Fruit fly (Drosophila melanogaster): ENCODE measurements around the gene Trf2.

Gene Trf2

dm6 chrX:8409793-8410192 lies 721 bp downstream of the Trf2 start (continued):
- TF ChIP-seq exex (tag; optimal IDR thresholded peaks at IDR 0.05) (peak; percentile 59), pfk (GFP tag; optimal IDR thresholded peaks at IDR 0.05) (peak; percentile 79), dmrt99B (tag; optimal IDR thresholded peaks at IDR 0.05) (no peak), CG7372 (GFP tag; IDR thresholded peaks at IDR 0.05) (peak; percentile 70; the same call in 1 of the 2 replicates), tio (GFP tag; optimal IDR thresholded peaks at IDR 0.05) (no peak), onecut (GFP tag; IDR thresholded peaks at IDR 0.05) (peak; percentile 91), HHEX (GFP tag; optimal IDR thresholded peaks at IDR 0.05) (no peak), CG1024 (GFP tag; IDR thresholded peaks at IDR 0.05) (no peak; the same call in 1 of the 2 replicates), caup (GFP tag; optimal IDR thresholded peaks at IDR 0.05; ENCODE audit: severe bottlenecking) (peak; percentile 72), B-H2 (GFP tag; optimal IDR thresholded peaks at IDR 0.05) (peak; percentile 98), CG7928 (GFP tag; optimal IDR thresholded peaks at IDR 0.05) (no peak), CG3281 (GFP tag; optimal IDR thresholded peaks at IDR 0.05) (peak; percentile 83), sisA (GFP tag; IDR thresholded peaks at IDR 0.05) (no peak), ftz-f1 (GFP tag; optimal IDR thresholded peaks at IDR 0.05) (peak; percentile 32), CG8359 (GFP tag; optimal IDR thresholded peaks at IDR 0.05; ENCODE audit: borderline replicate concordance) (peak; percentile 32), al (GFP tag; IDR thresholded peaks at IDR 0.05) (peak; percentile 53), gro (GFP tag; optimal IDR thresholded peaks at IDR 0.05) (peak; percentile 56), Fer1 (GFP tag; optimal IDR thresholded peaks at IDR 0.05) (peak; percentile 86), CG10543 (GFP tag; optimal IDR thresholded peaks at IDR 0.05) (peak; percentile 94), salm (tag; optimal IDR thresholded peaks at IDR 0.05) (peak; percentile 34), schlank (tag; optimal IDR thresholded peaks at IDR 0.05) (peak; percentile 78), CG15696 (tag; optimal IDR thresholded peaks at IDR 0.05) (peak; percentile 30), ap (GFP tag; IDR thresholded peaks at IDR 0.05) (no peak), sna (GFP tag; IDR thresholded peaks at IDR 0.05; ENCODE audit: partially characterized antibody) (no peak), Sox102F (GFP tag; optimal IDR thresholded peaks at IDR 0.05) (no peak), lov (optimal IDR thresholded peaks at IDR 0.05) (no peak), lov (GFP tag; IDR thresholded peaks at IDR 0.05) (peak; percentile 76; the same call in 2 of the 3 replicates), tgo (GFP tag; IDR thresholded peaks at IDR 0.05) (no peak), Bdp1 (GFP tag; optimal IDR thresholded peaks at IDR 0.05) (no peak), gsb (GFP tag; IDR thresholded peaks at IDR 0.05) (peak; percentile 92), eve (GFP tag; optimal IDR thresholded peaks at IDR 0.05) (no peak), Blimp-1 (GFP tag; optimal IDR thresholded peaks at IDR 0.05) (no peak), CG18619 (GFP tag; optimal IDR thresholded peaks at IDR 0.05) (peak; percentile 6), Hey (tag; optimal IDR thresholded peaks at IDR 0.05) (peak; percentile 76), CG12391 (tag; optimal IDR thresholded peaks at IDR 0.05) (peak; percentile 27), CG2678 (tag; optimal IDR thresholded peaks at IDR 0.05) (peak; percentile 51), D19A (tag; optimal IDR thresholded peaks at IDR 0.05) (peak; percentile 11), CG10959 (GFP tag; IDR thresholded peaks at IDR 0.05) (peak; percentile 45; the same call in 1 of the 2 replicates), Opbp (GFP tag; IDR thresholded peaks at IDR 0.05; ENCODE audit: partially characterized antibody) (peak; percentile 38; the same call in 1 of the 3 replicates), sug (tag; optimal IDR thresholded peaks at IDR 0.05) (peak; percentile 76), fu2 (GFP tag; optimal IDR thresholded peaks at IDR 0.05) (no peak), CG11398 (GFP tag; optimal IDR thresholded peaks at IDR 0.05) (no peak), prd (optimal IDR thresholded peaks at IDR 0.05) (no peak), prd (GFP tag; IDR thresholded peaks at IDR 0.05) (peak; percentile 36; the same call in 1 of the 3 replicates), CG14050 (GFP tag; IDR thresholded peaks at IDR 0.05) (peak; percentile 43; the same call in 1 of the 3 replicates), kni (GFP tag; optimal IDR thresholded peaks at IDR 0.05) (peak; percentile 87), Med (GFP tag) (peak; percentile 90), sc (optimal IDR thresholded peaks at IDR 0.05) (no peak), sc (GFP tag; optimal IDR thresholded peaks at IDR 0.05) (no peak), CG9727 (GFP tag; optimal IDR thresholded peaks at IDR 0.05) (peak; percentile 32), Hand (GFP tag; optimal IDR thresholded peaks at IDR 0.05) (peak; percentile 90)

Measured in whole organism, embryonic.